Worm (Caenorhabditis elegans) whole organism, midembryonic: ENCODE results near the gene spig-7.

Experiments used
- T22C8.4 ChIP-seq: fragments of 200-800 bp; sonication (Bioruptor generic); IDR thresholded peaks from 2 replicates; pipeline ENCODE4 v1.3.6; 2022; ENCODE audit warnings: missing genetic modification characterization, missing compliant biosample characterization
- cog-1 ChIP-seq: sonication (generic microtip); optimal IDR thresholded peaks from 2 replicates; lab custom pipeline; 2016; ENCODE audit warnings: missing genetic modification characterization, missing compliant biosample characterization
- flt-1 ChIP-seq: fragments of 200-800 bp; sonication (Bioruptor generic); IDR thresholded peaks from 2 replicates; pipeline ENCODE4 v1.3.6; 2022; ENCODE audit warnings: missing genetic modification characterization, missing compliant biosample characterization
- klf-2 ChIP-seq: fragments of 200-800 bp; sonication (Bioruptor generic); conservative IDR thresholded peaks from 2 replicates; pipeline ENCODE4 v1.3.6; 2022; ENCODE audit warnings: missing genetic modification reagents, missing genetic modification characterization, missing compliant biosample characterization
- med-1 ChIP-seq: sonication (generic microtip); optimal IDR thresholded peaks from 2 replicates; lab custom pipeline; 2017; ENCODE audit warnings: missing genetic modification characterization, mild to moderate bottlenecking, missing compliant biosample characterization, antibody characterized with exemption, missing genetic modification reagents; ENCODE audit not compliant: insufficient read depth
- ref-1 ChIP-seq: fragments of 200-800 bp; sonication (Bioruptor generic); conservative IDR thresholded peaks from 2 replicates; pipeline ENCODE4 v1.3.6; 2022; ENCODE audit warnings: missing genetic modification reagents, missing genetic modification characterization, missing compliant biosample characterization
- tab-1 ChIP-seq: fragments of 200-800 bp; sonication (Bioruptor generic); IDR thresholded peaks from 2 replicates; pipeline ENCODE4 v1.3.6; 2022; ENCODE audit warnings: missing genetic modification characterization, missing compliant biosample characterization
- ztf-23 ChIP-seq: fragments of 200-800 bp; sonication (Bioruptor generic); IDR thresholded peaks from 2 replicates; pipeline ENCODE4 v1.3.6; 2022; ENCODE audit warnings: missing genetic modification reagents, missing genetic modification characterization, missing compliant biosample characterization
- ztf-29 ChIP-seq: fragments of 200-800 bp; sonication (Bioruptor generic); IDR thresholded peaks from 2 replicates; pipeline ENCODE4 v1.3.6; 2022; ENCODE audit warnings: missing genetic modification reagents, missing genetic modification characterization, missing compliant biosample characterization

- TF ChIP-seq tab-1 (no peak), flt-1 (GFP tag; lab: Robert Waterston, UW) (no peak), T22C8.4 (GFP tag; lab: Robert Waterston, UW) (no peak), ztf-23 (GFP tag; lab: Robert Waterston, UW) (no peak), med-1 (GFP tag; lab: Kevin White, UChicago) (no peak), ref-1 (GFP tag; lab: Robert Waterston, UW) (no peak), cog-1 (tag; lab: Kevin White, UChicago) (no peak), klf-2 (GFP tag; lab: Robert Waterston, UW) (no peak), ztf-29 (GFP tag; lab: Robert Waterston, UW) (no peak)
These were observed 39.3 kb upstream of the spig-7 start for ce11 chrV:1455280-1455679.
